Worm (Caenorhabditis elegans) whole organism, L4 larva: Measurements from ENCODE around the gene srlf-11.

Source experiments
- F44E2.7 ChIP-seq: fragments of 200-800 bp; sonication (Bioruptor generic); IDR thresholded peaks from 2 replicates; pipeline ENCODE4 v2.1.2; 2022; ENCODE audit warnings: missing genetic modification characterization, missing compliant biosample characterization
- R02D3.7 ChIP-seq: fragments of 150-350 bp; sonication (generic microtip); optimal IDR thresholded peaks from 3 replicates; lab custom pipeline; 2014; ENCODE audit warnings: missing biosample characterization, missing genetic modification characterization
- Y105C5A.15 ChIP-seq: fragments of 200-800 bp; sonication (Bioruptor generic); IDR thresholded peaks from 2 replicates; pipeline ENCODE4 v1.3.6; 2022; ENCODE audit warnings: missing genetic modification characterization, missing compliant biosample characterization
- Y48G9A.11 ChIP-seq: fragments of 200-800 bp; sonication (Bioruptor generic); IDR thresholded peaks from 2 replicates; pipeline ENCODE4 v1.3.6; 2022; ENCODE audit warnings: missing genetic modification reagents, missing genetic modification characterization, missing compliant biosample characterization
- Y5F2A.4 ChIP-seq: fragments of 200-800 bp; sonication (Bioruptor generic); optimal IDR thresholded peaks from 2 replicates; lab custom pipeline; 2018; ENCODE audit warnings: mild to moderate bottlenecking, missing genetic modification characterization, missing compliant biosample characterization
- ama-1 ChIP-seq: fragments of 150-350 bp; optimal IDR thresholded peaks from 2 replicates; lab custom pipeline; 2014; ENCODE audit warnings: inconsistent platforms, mixed read lengths
- ceh-62 ChIP-seq: sonication (generic microtip); optimal IDR thresholded peaks from 2 replicates; lab custom pipeline; 2017; ENCODE audit warnings: missing biosample characterization, missing genetic modification characterization
- ctbp-1 ChIP-seq: fragments of 200-800 bp; sonication (Bioruptor generic); IDR thresholded peaks from 2 replicates; pipeline ENCODE4 v1.3.6; 2022; ENCODE audit warnings: missing genetic modification reagents, missing genetic modification characterization, missing compliant biosample characterization
- daf-16 ChIP-seq, 3 experiments: sonication (generic microtip); optimal IDR thresholded peaks; 2 replicates each; lab custom pipeline; 2016 to 2017; ENCODE audit warnings: missing genetic modification characterization in 3 of 3, missing genetic modification reagents in 3 of 3, mild to moderate bottlenecking in 2 of 3, missing compliant biosample characterization in 2 of 3, missing biosample characterization in 1 of 3, moderate library complexity in 1 of 3
- duxl-1 ChIP-seq: sonication (generic microtip); optimal IDR thresholded peaks from 2 replicates; lab custom pipeline; 2016; ENCODE audit warnings: mild to moderate bottlenecking, missing genetic modification characterization, moderate library complexity, missing compliant biosample characterization; ENCODE audit not compliant: poor library complexity
- egl-27 ChIP-seq: sonication (generic microtip); optimal IDR thresholded peaks from 3 replicates; lab custom pipeline; 2017; ENCODE audit warnings: missing biosample characterization, missing genetic modification reagents, missing genetic modification characterization
- egl-43 ChIP-seq: fragments of 200-800 bp; sonication (Bioruptor generic); IDR thresholded peaks from 2 replicates; pipeline ENCODE4 v1.3.6; 2022; ENCODE audit warnings: missing genetic modification reagents, missing genetic modification characterization, missing compliant biosample characterization
- fkh-10 ChIP-seq: fragments of 150-350 bp; optimal IDR thresholded peaks from 2 replicates; lab custom pipeline; 2014; ENCODE audit warnings: missing biosample characterization, missing genetic modification reagents, missing genetic modification characterization
- hif-1 ChIP-seq, 2 experiments: sonication (generic microtip); optimal IDR thresholded peaks; 2 replicates each; lab custom pipeline; 2016 to 2017; ENCODE audit warnings: missing compliant biosample characterization in 2 of 2, missing genetic modification characterization in 2 of 2, missing genetic modification reagents in 2 of 2, missing genotype in 2 of 2, mild to moderate bottlenecking in 1 of 2
- hlh-11 ChIP-seq: fragments of 200-800 bp; sonication (Bioruptor generic); optimal IDR thresholded peaks from 2 replicates; lab custom pipeline; 2018; ENCODE audit warnings: mild to moderate bottlenecking, missing genetic modification characterization, missing compliant biosample characterization
- hlh-30 ChIP-seq: sonication (generic microtip); optimal IDR thresholded peaks from 2 replicates; lab custom pipeline; 2017; ENCODE audit warnings: antibody characterized with exemption, mild to moderate bottlenecking, missing genetic modification characterization, missing compliant biosample characterization; ENCODE audit not compliant: insufficient read depth
- hmg-1.1 ChIP-seq: fragments of 200-800 bp; sonication (Bioruptor generic); IDR thresholded peaks from 2 replicates; pipeline ENCODE4 v1.3.6; 2022; ENCODE audit warnings: missing genetic modification reagents, missing genetic modification characterization, missing compliant biosample characterization
- lim-7 ChIP-seq: fragments of 200-800 bp; sonication (Bioruptor generic); IDR thresholded peaks from 2 replicates; pipeline ENCODE4 v1.3.6; 2022; ENCODE audit warnings: missing genetic modification characterization, missing compliant biosample characterization
- lin-15B ChIP-seq: fragments of 150-350 bp; sonication (generic microtip); optimal IDR thresholded peaks from 3 replicates; lab custom pipeline; 2014; ENCODE audit warnings: missing biosample characterization, missing genetic modification characterization
- lin-29 ChIP-seq: fragments of 200-800 bp; sonication (Bioruptor generic); IDR thresholded peaks from 2 replicates; pipeline ENCODE4 v1.3.6; 2022; ENCODE audit warnings: missing genetic modification reagents, missing genetic modification characterization, missing compliant biosample characterization
- lin-38 ChIP-seq: fragments of 200-800 bp; sonication (Bioruptor generic); IDR thresholded peaks from 2 replicates; pipeline ENCODE4 v1.3.6; 2022; ENCODE audit warnings: missing genetic modification reagents, missing genetic modification characterization, missing compliant biosample characterization
- madf-5 ChIP-seq, 2 experiments: fragments of 200-800 bp; sonication (Bioruptor generic); IDR thresholded peaks; 2 replicates each; pipeline ENCODE4 v1.3.6; 2022; ENCODE audit warnings: missing compliant biosample characterization in 2 of 2, missing genetic modification characterization in 2 of 2
- madf-9 ChIP-seq: fragments of 200-800 bp; sonication (Bioruptor generic); conservative IDR thresholded peaks from 2 replicates; pipeline ENCODE4 v1.3.6; 2022; ENCODE audit warnings: missing genetic modification reagents, missing genetic modification characterization, missing compliant biosample characterization
- mdt-29 ChIP-seq: fragments of 200-800 bp; sonication (Bioruptor generic); IDR thresholded peaks from 2 replicates; pipeline ENCODE4 v1.3.6; 2022; ENCODE audit warnings: missing genetic modification reagents, missing genetic modification characterization, missing compliant biosample characterization
- mxl-2 ChIP-seq: fragments of 200-800 bp; sonication (Bioruptor generic); conservative IDR thresholded peaks from 2 replicates; pipeline ENCODE4 v1.3.6; 2022; ENCODE audit warnings: missing genetic modification reagents, missing genetic modification characterization, missing compliant biosample characterization
- mxl-3 ChIP-seq: fragments of 200-800 bp; sonication (Bioruptor generic); optimal IDR thresholded peaks from 2 replicates; lab custom pipeline; 2018; ENCODE audit warnings: mild to moderate bottlenecking, missing genetic modification characterization, missing compliant biosample characterization
- nhr-102 ChIP-seq: sonication (generic microtip); optimal IDR thresholded peaks from 2 replicates; lab custom pipeline; 2016; ENCODE audit warnings: mild to moderate bottlenecking, missing genetic modification characterization, moderate library complexity, missing compliant biosample characterization
- nhr-11 ChIP-seq: fragments of 150-350 bp; optimal IDR thresholded peaks from 2 replicates; lab custom pipeline; 2014; ENCODE audit warnings: missing biosample characterization, missing genetic modification characterization
- nhr-111 ChIP-seq: fragments of 200-800 bp; sonication (Bioruptor generic); optimal IDR thresholded peaks from 2 replicates; lab custom pipeline; 2018; ENCODE audit warnings: mild to moderate bottlenecking, missing genetic modification characterization, missing compliant biosample characterization
- nhr-25 ChIP-seq: sonication (generic microtip); optimal IDR thresholded peaks from 2 replicates; lab custom pipeline; 2017; ENCODE audit warnings: missing genetic modification characterization, mild to moderate bottlenecking, missing compliant biosample characterization, antibody characterized with exemption, moderate library complexity, borderline replicate concordance; ENCODE audit not compliant: insufficient read depth
- nhr-28 ChIP-seq: fragments of 150-350 bp; optimal IDR thresholded peaks from 2 replicates; lab custom pipeline; 2014; ENCODE audit warnings: missing biosample characterization, missing genetic modification characterization
- nhr-48 ChIP-seq: sonication (generic microtip); optimal IDR thresholded peaks from 2 replicates; lab custom pipeline; 2016; ENCODE audit warnings: mild to moderate bottlenecking, missing genetic modification characterization, missing compliant biosample characterization
- nhr-76 ChIP-seq: fragments of 150-350 bp; optimal IDR thresholded peaks from 2 replicates; lab custom pipeline; 2014; ENCODE audit warnings: missing biosample characterization, missing genetic modification characterization
- nhr-77 ChIP-seq: fragments of 150-350 bp; optimal IDR thresholded peaks from 2 replicates; lab custom pipeline; 2014; ENCODE audit warnings: missing biosample characterization, missing genetic modification characterization
- pqm-1 ChIP-seq: sonication (generic microtip); optimal IDR thresholded peaks from 2 replicates; lab custom pipeline; 2017; ENCODE audit warnings: missing biosample characterization, missing genetic modification characterization
- rbr-2 ChIP-seq: sonication (generic microtip); optimal IDR thresholded peaks from 2 replicates; lab custom pipeline; 2016; ENCODE audit warnings: missing genotype, missing genetic modification characterization, missing compliant biosample characterization
- sdz-12 ChIP-seq: fragments of 200-800 bp; sonication (Bioruptor generic); optimal IDR thresholded peaks from 2 replicates; lab custom pipeline; 2018; ENCODE audit warnings: mild to moderate bottlenecking, missing genetic modification characterization, missing compliant biosample characterization
- tra-1 ChIP-seq: fragments of 200-800 bp; sonication (Bioruptor generic); IDR thresholded peaks from 2 replicates; pipeline ENCODE4 v1.3.6; 2022; ENCODE audit warnings: missing genetic modification reagents, missing genetic modification characterization, missing compliant biosample characterization
- unc-130 ChIP-seq: sonication (generic microtip); optimal IDR thresholded peaks from 2 replicates; lab custom pipeline; 2016; ENCODE audit warnings: missing genetic modification reagents, missing genetic modification characterization, missing compliant biosample characterization
- unc-62 ChIP-seq, 3 experiments: fragments of 150-350 bp in 1 of 3; sonication (generic microtip); optimal IDR thresholded peaks in 2 of 3; peaks in 1 of 3; 1 replicate in 1 of 3; 2 replicates in 2 of 3; lab custom pipeline; 2014 to 2017; ENCODE audit warnings: missing biosample characterization in 3 of 3, missing genetic modification characterization in 3 of 3, missing genetic modification reagents in 3 of 3, missing genotype in 1 of 3
- vab-7 ChIP-seq: fragments of 200-800 bp; sonication (Bioruptor generic); IDR thresholded peaks from 2 replicates; pipeline ENCODE4 v1.3.6; 2022; ENCODE audit warnings: missing genetic modification reagents, missing genetic modification characterization, missing compliant biosample characterization

The srlf-11 gene

ce11 chrIV:10867370-10868146 is 18.3 kb downstream of the srlf-11 start (continued):
- TF ChIP-seq nhr-48 (tag; lab: Kevin White, UChicago) (no peak), unc-62 (GFP tag; optimal IDR thresholded peaks at IDR 0.05 in 1 of 2; lab: Kevin White, UChicago) (peak in 1 of 2 experiments; percentile 89), unc-62 (tag; optimal IDR thresholded peaks at IDR 0.05; lab: Kevin White, UChicago) (no peak), daf-16 (GFP tag; optimal IDR thresholded peaks at IDR 0.05; lab: Kevin White, UChicago) (no peak), daf-16 (tag; optimal IDR thresholded peaks at IDR 0.05; lab: Kevin White, UChicago) (peak; percentile 71), mdt-29 (no peak), nhr-76 (tag; lab: Kevin White, UChicago) (no peak), unc-130 (GFP tag; lab: Kevin White, UChicago) (no peak), lin-29 (GFP tag; lab: Robert Waterston, UW) (no peak), F44E2.7 (GFP tag; lab: Robert Waterston, UW) (no peak)

- TF ChIP-seq ama-1 (no peak), duxl-1 (tag; lab: Kevin White, UChicago) (no peak), nhr-77 (tag; lab: Kevin White, UChicago) (no peak), Y105C5A.15 (GFP tag; lab: Robert Waterston, UW) (no peak)
- TF ChIP-seq, all 104 proteins: peak for 0
Observed at ce11 chrIV:10864031-10864430, 21.8 kb downstream of the srlf-11 start, which contains the start of gene nish-1. Gene nish-1 (plus strand): TSS chrIV:10864331.

ce11 chrIV:10861102-10861501 is 24.7 kb downstream of the srlf-11 start, which contains the start of gene rbm-22:
Gene rbm-22 (plus strand): TSS chrIV:10861402.
- TF ChIP-seq hmg-1.1 (GFP tag; lab: Robert Waterston, UW) = no peak

- TF ChIP-seq ceh-62 = no peak
- TF ChIP-seq nhr-111 = no peak
- no peak for TF ChIP-seq lin-15B (tag; lab: Kevin White, UChicago)
- TF ChIP-seq Y48G9A.11 = no peak
- TF ChIP-seq hif-1 (tag; optimal IDR thresholded peaks at IDR 0.05; lab: Kevin White, UChicago) = no peak
- peak; percentile 83 for TF ChIP-seq hlh-30 (tag; lab: Kevin White, UChicago)
- no peak for TF ChIP-seq lim-7 (GFP tag; lab: Robert Waterston, UW)
- no peak for TF ChIP-seq rbr-2 (tag; lab: Kevin White, UChicago)
- TF ChIP-seq mxl-3 (GFP tag; lab: Kevin White, UChicago) = peak; percentile 98
- TF ChIP-seq madf-9 (GFP tag; lab: Robert Waterston, UW) = no peak
- peak; percentile 76 for TF ChIP-seq pqm-1 (tag; lab: Kevin White, UChicago)
- no peak for TF ChIP-seq fkh-10 (GFP tag; lab: Kevin White, UChicago)
- peak; percentile 66 for TF ChIP-seq lin-38 (GFP tag; lab: Robert Waterston, UW)
- no peak for TF ChIP-seq hmg-1.1 (GFP tag; lab: Robert Waterston, UW)
- TF ChIP-seq vab-7 (GFP tag; lab: Robert Waterston, UW) = no peak
- TF ChIP-seq egl-27 (tag; lab: Kevin White, UChicago) = no peak
- no peak for TF ChIP-seq mxl-2 (GFP tag; lab: Robert Waterston, UW)
- TF ChIP-seq hlh-11 = peak; percentile 52
- no peak for TF ChIP-seq madf-5 (GFP tag; IDR thresholded peaks at IDR 0.05; lab: Robert Waterston, UW)
- no peak for TF ChIP-seq daf-16 (GFP tag; optimal IDR thresholded peaks at IDR 0.05; lab: Kevin White, UChicago)
- peak; percentile 84 for TF ChIP-seq daf-16 (tag; optimal IDR thresholded peaks at IDR 0.05; lab: Kevin White, UChicago)
- TF ChIP-seq R02D3.7 (tag; lab: Kevin White, UChicago) = no peak
- no peak for TF ChIP-seq ctbp-1 (GFP tag; lab: Robert Waterston, UW)
- TF ChIP-seq nhr-102 (tag; lab: Kevin White, UChicago) = no peak
- peak; percentile 76 for TF ChIP-seq nhr-28 (tag; lab: Kevin White, UChicago)
- no peak for TF ChIP-seq nhr-11
- no peak for TF ChIP-seq nhr-25 (tag; lab: Kevin White, UChicago)
- TF ChIP-seq egl-43 (GFP tag; lab: Robert Waterston, UW) = no peak
- TF ChIP-seq Y5F2A.4 (GFP tag; lab: Kevin White, UChicago) = no peak
- TF ChIP-seq tra-1 (GFP tag; lab: Robert Waterston, UW) = no peak
- TF ChIP-seq sdz-12 (GFP tag; lab: Kevin White, UChicago) = no peak
Observed at ce11 chrIV:10858300-10859016, 27.4 kb downstream of the srlf-11 start, which contains the start of the genes T11G6.2 and hars-1. Gene T11G6.2 (minus strand): TSS chrIV:10858496. Gene hars-1 (plus strand): TSS chrIV:10858957.
